Fruit fly (Drosophila melanogaster) whole organism, wandering third instar larva: Measurements from ENCODE around the gene CG6356.

Source experiments
- Abd-B ChIP-seq: fragments of >200 bp; optimal IDR thresholded peaks from 2 replicates; lab custom pipeline; 2017; ENCODE audit warnings: missing biosample characterization, missing genetic modification characterization
- Dfd ChIP-seq: fragments of >200 bp; optimal IDR thresholded peaks from 2 replicates; lab custom pipeline; 2017; ENCODE audit warnings: missing biosample characterization, missing genetic modification characterization
- Hr78 ChIP-seq: fragments of >200 bp; optimal IDR thresholded peaks from 2 replicates; lab custom pipeline; 2017; ENCODE audit warnings: missing biosample characterization, missing genetic modification characterization
- Jra ChIP-seq: sonication (Bioruptor generic); optimal IDR thresholded peaks from 2 replicates; lab custom pipeline; 2016; ENCODE audit warnings: missing biosample characterization, missing genetic modification characterization
- Mio ChIP-seq: sonication (Bioruptor generic); optimal IDR thresholded peaks from 2 replicates; lab custom pipeline; 2016; ENCODE audit warnings: missing biosample characterization, missing genetic modification characterization
- Myc ChIP-seq: fragments of >200 bp; optimal IDR thresholded peaks from 2 replicates; lab custom pipeline; 2017
- OdsH ChIP-seq: fragments of 200-800 bp; sonication (Bioruptor generic); optimal IDR thresholded peaks from 2 replicates; lab custom pipeline; 2016; ENCODE audit warnings: missing biosample characterization, mild to moderate bottlenecking, missing genetic modification characterization
- Sp1 ChIP-seq: fragments of 200-800 bp; sonication (Bioruptor generic); optimal IDR thresholded peaks from 3 replicates; lab custom pipeline; 2019; ENCODE audit warnings: missing biosample characterization, mild to moderate bottlenecking, missing genetic modification characterization, moderate library complexity
- Vsx2 ChIP-seq: fragments of 200-300, 225-300 bp; sonication (Bioruptor generic); optimal IDR thresholded peaks from 2 replicates; lab custom pipeline; 2018; ENCODE audit warnings: missing biosample characterization, missing genetic modification characterization; ENCODE audit not compliant: partially characterized antibody
- dl ChIP-seq, 2 experiments: fragments of 175-275, 200-275 bp in 1 of 2; fragments of 200-275 bp in 1 of 2; sonication (Bioruptor generic); optimal IDR thresholded peaks; lab custom pipeline; 2018; ENCODE audit warnings: mild to moderate bottlenecking in 2 of 2, missing biosample characterization in 2 of 2, missing genetic modification characterization in 2 of 2, moderate library complexity in 2 of 2; ENCODE audit not compliant: partially characterized antibody in 2 of 2, insufficient read depth in 1 of 2
- dmrt93B ChIP-seq: fragments of 200-800 bp; sonication (Bioruptor generic); optimal IDR thresholded peaks from 2 replicates; lab custom pipeline; 2018; ENCODE audit warnings: missing biosample characterization, mild to moderate bottlenecking, missing genetic modification characterization
- ey ChIP-seq: fragments of 200-800 bp; sonication (Bioruptor generic); optimal IDR thresholded peaks from 2 replicates; lab custom pipeline; 2016; ENCODE audit warnings: missing biosample characterization, missing genetic modification characterization
- psq ChIP-seq: fragments of 200-800 bp; sonication (Bioruptor generic); optimal IDR thresholded peaks from 3 replicates; lab custom pipeline; 2017; ENCODE audit warnings: missing biosample characterization, mild to moderate bottlenecking, missing genetic modification characterization, moderate library complexity
- rgr ChIP-seq: fragments of 200-800 bp; sonication (Bioruptor generic); optimal IDR thresholded peaks from 3 replicates; lab custom pipeline; 2016; ENCODE audit warnings: missing biosample characterization, mild to moderate bottlenecking, missing genetic modification characterization

DNA sequence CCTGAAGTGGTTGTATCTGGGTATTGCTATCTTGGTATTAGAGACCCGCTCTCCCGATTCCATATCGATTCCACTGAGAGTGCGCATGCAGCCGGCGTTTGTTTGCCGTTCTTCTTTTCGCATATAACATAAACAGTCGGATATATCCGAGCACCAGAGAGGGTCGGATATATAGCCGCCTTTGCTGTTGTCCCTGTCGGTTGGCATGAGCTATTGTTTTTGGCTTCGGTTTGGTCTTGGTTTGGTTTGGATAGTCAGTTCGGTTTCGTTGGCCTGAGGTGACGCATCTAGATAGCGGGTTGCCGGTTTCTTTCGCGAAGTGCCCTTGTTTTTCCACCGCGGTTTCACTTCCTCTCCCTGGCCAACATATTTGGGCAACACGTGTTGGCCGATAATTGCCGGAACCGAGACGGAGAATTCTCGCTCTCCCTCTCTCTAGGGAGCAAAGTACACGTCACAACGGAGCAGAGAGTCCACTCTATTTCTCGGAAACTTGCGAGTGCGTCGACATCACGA is 10.9 kb upstream of the CG6356 start, which contains the start of gene Orct2:
- TF ChIP-seq Jra (GFP tag; lab: Kevin White, UChicago) = peak; percentile 69
- no peak for TF ChIP-seq Vsx2 (GFP tag; lab: Kevin White, UChicago)
- TF ChIP-seq rgr = peak; percentile 12
- TF ChIP-seq Dfd (GFP tag; lab: Kevin White, UChicago) = no peak
- TF ChIP-seq dmrt93B (GFP tag; lab: Kevin White, UChicago) = no peak
- no peak for TF ChIP-seq Myc (lab: Kevin White, UChicago)
- no peak for TF ChIP-seq ey (GFP tag; lab: Kevin White, UChicago)
- no peak for TF ChIP-seq Abd-B
- TF ChIP-seq psq (GFP tag; lab: Kevin White, UChicago) = peak; percentile 45
- TF ChIP-seq Mio (GFP tag; lab: Kevin White, UChicago) = no peak
- TF ChIP-seq dl (GFP tag; optimal IDR thresholded peaks at IDR 0.05; lab: Kevin White, UChicago; ENCODE audit: insufficient read depth in 1 of 2, partially characterized antibody in 2 of 2) = peak; percentile 6 to 11
- no peak for TF ChIP-seq OdsH
- TF ChIP-seq Hr78 (GFP tag; lab: Kevin White, UChicago) = no peak
- TF ChIP-seq Sp1 = peak; percentile 28
